Fruit fly (Drosophila melanogaster) whole organism, pupa: ENCODE data around the gene plum.

Experiments
- CG10348 ChIP-seq: fragments of 200-800 bp; sonication (Bioruptor generic); IDR thresholded peaks from 2 replicates; pipeline ENCODE4 v1.3.6; 2022; ENCODE audit warnings: missing biosample characterization, missing genetic modification characterization
- CG15710 ChIP-seq: fragments of 200-800 bp; sonication (Bioruptor generic); optimal IDR thresholded peaks from 2 replicates; lab custom pipeline; 2018; ENCODE audit warnings: missing biosample characterization, mild to moderate bottlenecking, missing genetic modification characterization, moderate library complexity
- CG34367 ChIP-seq: fragments of 200-800 bp; sonication (Bioruptor generic); optimal IDR thresholded peaks from 2 replicates; lab custom pipeline; 2018; ENCODE audit warnings: missing biosample characterization, mild to moderate bottlenecking, missing genetic modification characterization
- Pif1B ChIP-seq: fragments of 200-800 bp; sonication (Bioruptor generic); optimal IDR thresholded peaks from 3 replicates; lab custom pipeline; 2016; ENCODE audit warnings: missing biosample characterization, missing genetic modification characterization
- rn ChIP-seq: fragments of 200-800 bp; sonication (Bioruptor generic); IDR thresholded peaks from 2 replicates; pipeline ENCODE4 v1.3.6; 2022; ENCODE audit warnings: missing biosample characterization, missing genetic modification characterization

DNA sequence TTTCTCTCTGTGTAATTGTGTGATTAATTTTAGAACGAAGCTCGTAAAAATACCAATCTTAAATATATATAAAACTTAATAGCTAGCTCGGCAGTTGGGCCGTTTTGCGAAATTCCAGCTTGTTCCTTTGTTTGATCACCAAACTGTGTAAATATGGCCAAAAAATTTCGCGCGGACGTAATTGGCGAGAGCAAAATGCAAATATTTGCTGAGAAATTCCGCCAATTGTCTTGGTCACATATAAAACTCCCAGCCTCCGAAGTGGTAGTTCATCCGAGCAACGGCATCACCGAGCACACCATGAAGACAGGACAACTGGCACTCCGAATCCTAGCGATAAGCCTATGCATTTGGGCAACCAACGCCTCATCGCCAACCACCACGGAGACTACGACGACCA is 78.4 kb downstream of the plum start, which contains the start of gene CG14237:
- no peak for TF ChIP-seq CG10348
- TF ChIP-seq CG34367 (tag; lab: Kevin White, UChicago), result no peak
- no peak for TF ChIP-seq rn (GFP tag; lab: Robert Waterston, UW)
- TF ChIP-seq Pif1B (GFP tag; lab: Kevin White, UChicago), result no peak
- no peak for TF ChIP-seq CG15710 (tag; lab: Kevin White, UChicago)
